Worm (Caenorhabditis elegans) whole organism, mixed stage, embryonic: Measurements from ENCODE around the gene idpc-3.

ENCODE experiments used
- ceh-39 ChIP-seq: fragments of 150-350 bp; optimal IDR thresholded peaks from 2 replicates; lab custom pipeline; 2014; ENCODE audit warnings: missing biosample characterization, missing genetic modification characterization
- mls-2 ChIP-seq: sonication (generic microtip); optimal IDR thresholded peaks from 2 replicates; lab custom pipeline; 2016; ENCODE audit warnings: mild to moderate bottlenecking, missing genetic modification characterization, moderate library complexity, missing compliant biosample characterization
- nhr-237 ChIP-seq: fragments of 150-350 bp; optimal IDR thresholded peaks from 2 replicates; lab custom pipeline; 2014; ENCODE audit warnings: missing biosample characterization, missing genetic modification characterization
- nhr-76 ChIP-seq: sonication (generic microtip); optimal IDR thresholded peaks from 2 replicates; lab custom pipeline; 2017; ENCODE audit warnings: missing biosample characterization, missing genetic modification characterization
- pha-4 ChIP-seq: fragments of 150-350 bp; optimal IDR thresholded peaks from 2 replicates; lab custom pipeline; 2018; ENCODE audit warnings: missing biosample characterization, missing genetic modification reagents, missing genetic modification characterization
- snpc-4 ChIP-seq: fragments of 150-350 bp; optimal IDR thresholded peaks from 2 replicates; lab custom pipeline; 2014; ENCODE audit warnings: missing biosample characterization, missing genetic modification characterization
- ztf-11 ChIP-seq: fragments of 150-350 bp; optimal IDR thresholded peaks from 2 replicates; lab custom pipeline; 2014; ENCODE audit warnings: missing biosample characterization, missing genetic modification characterization

- TF ChIP-seq pha-4 (no peak), ceh-39 (tag; lab: Kevin White, UChicago) (no peak), nhr-237 (no peak), nhr-76 (tag; lab: Kevin White, UChicago) (no peak), snpc-4 (no peak), ztf-11 (no peak), mls-2 (no peak)
These were observed 1.5 kb upstream of the idpc-3 start for ce11 chrV:9630542-9630941.
